Fruit fly (Drosophila melanogaster) S2 (cell line): Measurements from ENCODE around the gene CG33290.

Experiments used
- CG8478 ChIP-seq: fragments of >200 bp; optimal IDR thresholded peaks from 2 replicates; lab custom pipeline; 2018
- CTCF ChIP-seq, 2 experiments: fragments of >200 bp; optimal IDR thresholded peaks; 2 replicates each; lab custom pipeline; 2018

CG33290 gene

dm6 chr3L:21523059-21523836 lies 18.9 kb upstream of the CG33290 start, which contains the start of gene CG7611:
Gene CG7611, plus strand, starts transcription at chr3L:21523186.
- peak in 1 of 2 experiments; percentile 1 for TF ChIP-seq CTCF (optimal IDR thresholded peaks at IDR 0.05; lab: Kevin White, UChicago)
- TF ChIP-seq CG8478 (lab: Kevin White, UChicago): no peak

dm6 chr3L:21524071-21524889 lies 17.9 kb upstream of the CG33290 start:
- TF ChIP-seq CG8478 (lab: Kevin White, UChicago): no peak
- TF ChIP-seq CTCF (optimal IDR thresholded peaks at IDR 0.05; lab: Kevin White, UChicago): no peak

- TF ChIP-seq CG8478 (lab: Kevin White, UChicago): no peak
- no peak for TF ChIP-seq CTCF (optimal IDR thresholded peaks at IDR 0.05; lab: Kevin White, UChicago)
Observed at dm6 chr3L:21529108-21529507, 13.1 kb upstream of the CG33290 start, which contains the start of gene Arv1. Gene Arv1, minus strand, starts transcription at chr3L:21529333.

- TF ChIP-seq CTCF (optimal IDR thresholded peaks at IDR 0.05; lab: Kevin White, UChicago) (peak in 1 of 2 experiments; percentile 40), CG8478 (lab: Kevin White, UChicago) (no peak)
Observed at dm6 chr3L:21533270-21533948, 8.8 kb upstream of the CG33290 start, which contains the start of gene Mkrn1. Gene Mkrn1, minus strand, starts transcription at chr3L:21533713.

- TF ChIP-seq CTCF (optimal IDR thresholded peaks at IDR 0.05; lab: Kevin White, UChicago) (no peak), CG8478 (lab: Kevin White, UChicago) (no peak)
Observed at dm6 chr3L:21534360-21534759, 7.8 kb upstream of the CG33290 start, which contains the start of gene ppk5. Gene ppk5, plus strand, starts transcription at chr3L:21534660.

dm6 chr3L:21536857-21537256 lies 5.3 kb upstream of the CG33290 start, which contains the start of gene Rpn10:
Gene Rpn10, plus strand, starts transcription at chr3L:21537000.
- TF ChIP-seq CTCF (optimal IDR thresholded peaks at IDR 0.05; lab: Kevin White, UChicago): peak; percentile 39 to 50
- TF ChIP-seq CG8478 (lab: Kevin White, UChicago): no peak

dm6 chr3L:21538893-21539244 lies 3.3 kb upstream of the CG33290 start:
- TF ChIP-seq CTCF (optimal IDR thresholded peaks at IDR 0.05; lab: Kevin White, UChicago) (no peak), CG8478 (lab: Kevin White, UChicago) (no peak)

- TF ChIP-seq CG8478 (lab: Kevin White, UChicago) (no peak), CTCF (optimal IDR thresholded peaks at IDR 0.05; lab: Kevin White, UChicago) (peak; percentile 13 to 14)
Observed at dm6 chr3L:21539245-21540196, 2.6 kb upstream of the CG33290 start, which contains the start of the genes COX8 and VhaM9.7-b. Gene COX8, minus strand, starts transcription at chr3L:21539447. Gene VhaM9.7-b, plus strand, starts transcription at chr3L:21539862.

- TF ChIP-seq CG8478 (lab: Kevin White, UChicago): no peak
- TF ChIP-seq CTCF (optimal IDR thresholded peaks at IDR 0.05; lab: Kevin White, UChicago): no peak
Observed at dm6 chr3L:21554752-21555151, 12.6 kb downstream of the CG33290 start, which contains the start of gene Wnk. Gene Wnk, minus strand, starts transcription at chr3L:21554928.

- no peak for TF ChIP-seq CTCF (optimal IDR thresholded peaks at IDR 0.05; lab: Kevin White, UChicago)
- TF ChIP-seq CG8478 (lab: Kevin White, UChicago): no peak
Observed at dm6 chr3L:21558176-21558871, 16.2 kb downstream of the CG33290 start, which contains the start of gene CG7173. Gene CG7173, minus strand, starts transcription at chr3L:21558226.

dm6 chr3L:21562081-21562480 lies 19.9 kb downstream of the CG33290 start, which contains the start of gene CapaR:
Gene CapaR, minus strand, starts transcription at chr3L:21562181.
- TF ChIP-seq CTCF (optimal IDR thresholded peaks at IDR 0.05; lab: Kevin White, UChicago) (no peak), CG8478 (lab: Kevin White, UChicago) (no peak)

dm6 chr3L:21565126-21565525 lies 23.0 kb downstream of the CG33290 start, which contains the start of gene CG7634:
Gene CG7634, plus strand, starts transcription at chr3L:21565426.
- TF ChIP-seq CG8478 (lab: Kevin White, UChicago): no peak
- no peak for TF ChIP-seq CTCF (optimal IDR thresholded peaks at IDR 0.05; lab: Kevin White, UChicago)
